Fruit fly (Drosophila melanogaster): ENCODE measurements around the gene chb.

DNA sequence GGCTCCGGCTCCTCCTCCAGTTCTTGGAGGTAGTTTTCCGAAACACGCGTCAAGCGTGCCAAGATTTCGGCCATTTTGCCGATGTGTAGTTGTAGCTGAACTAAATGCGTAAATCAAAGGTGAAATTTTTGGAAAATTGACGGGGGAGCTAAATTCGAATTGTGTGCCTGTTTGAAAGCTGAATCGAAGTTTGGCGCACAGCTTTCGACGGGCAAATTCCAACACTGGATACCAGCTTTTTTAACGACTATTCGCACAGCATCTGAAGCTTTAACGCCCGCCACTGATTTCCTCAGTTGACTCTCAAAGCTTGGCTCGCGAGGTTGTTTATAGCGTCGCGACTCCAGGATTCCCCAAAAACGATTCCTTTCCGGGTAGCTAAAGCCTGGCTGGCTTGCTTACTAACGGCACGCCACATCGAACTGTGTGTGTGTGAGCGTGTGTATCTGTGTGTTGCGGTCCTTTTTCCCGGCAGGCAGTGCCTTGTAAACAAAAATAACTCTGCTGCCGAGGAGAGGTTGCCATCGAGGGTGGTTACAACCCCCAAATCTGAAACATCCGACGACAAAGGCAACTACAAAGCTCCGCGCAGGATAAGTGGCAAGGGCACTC, 37.4 kb downstream of the chb start, which contains the start of the genes CG10510 and CG10508:
- TF ChIP-seq CG6854 (GFP tag; optimal IDR thresholded peaks at IDR 0.05) = no peak
- TF ChIP-seq Eip93F (GFP tag; optimal IDR thresholded peaks at IDR 0.05) = no peak
- TF ChIP-seq Gug (GFP tag; IDR thresholded peaks at IDR 0.05) = no peak
- TF ChIP-seq OdsH (GFP tag; optimal IDR thresholded peaks at IDR 0.05) = no peak
- no peak for TF ChIP-seq CG10669 (GFP tag; optimal IDR thresholded peaks at IDR 0.05)
- no peak for TF ChIP-seq Eip75B (GFP tag; optimal IDR thresholded peaks at IDR 0.05)
- TF ChIP-seq Hr38 (GFP tag; optimal IDR thresholded peaks at IDR 0.05) = no peak
- no peak for TF ChIP-seq topi (GFP tag; optimal IDR thresholded peaks at IDR 0.05)

Measured in whole organism, prepupa.